Fruit fly (Drosophila melanogaster) Kc167 (cell line): ENCODE results near the gene CG44090.

Experiments used
- Sin3A ChIP-seq: fragments of >200 bp; optimal IDR thresholded peaks from 2 replicates; lab custom pipeline; 2018; ENCODE audit warnings: missing external identifiers
- h ChIP-seq: fragments of >200 bp; optimal IDR thresholded peaks from 3 replicates; lab custom pipeline; 2018; ENCODE audit warnings: missing external identifiers
- insv ChIP-seq: fragments of >200 bp; optimal IDR thresholded peaks from 3 replicates; lab custom pipeline; 2018; ENCODE audit warnings: missing external identifiers
- psq ChIP-seq: fragments of >200 bp; optimal IDR thresholded peaks from 2 replicates; lab custom pipeline; 2017; ENCODE audit warnings: missing external identifiers
- ttk ChIP-seq: sonication (Bioruptor generic); optimal IDR thresholded peaks from 2 replicates; lab custom pipeline; 2017; ENCODE audit warnings: missing external identifiers

dm6 chr3R:17412458-17413127 is 21.6 kb downstream of the CG44090 start, which contains the start of gene CG42821:
- no peak for TF ChIP-seq h (lab: Kevin White, UChicago)
- TF ChIP-seq insv, result no peak
- no peak for TF ChIP-seq psq (lab: Kevin White, UChicago)
- TF ChIP-seq Sin3A, result no peak
- TF ChIP-seq ttk (lab: Kevin White, UChicago), result no peak
